Worm (Caenorhabditis elegans): ENCODE results near the gene cku-70.

The cku-70 gene

DNA sequence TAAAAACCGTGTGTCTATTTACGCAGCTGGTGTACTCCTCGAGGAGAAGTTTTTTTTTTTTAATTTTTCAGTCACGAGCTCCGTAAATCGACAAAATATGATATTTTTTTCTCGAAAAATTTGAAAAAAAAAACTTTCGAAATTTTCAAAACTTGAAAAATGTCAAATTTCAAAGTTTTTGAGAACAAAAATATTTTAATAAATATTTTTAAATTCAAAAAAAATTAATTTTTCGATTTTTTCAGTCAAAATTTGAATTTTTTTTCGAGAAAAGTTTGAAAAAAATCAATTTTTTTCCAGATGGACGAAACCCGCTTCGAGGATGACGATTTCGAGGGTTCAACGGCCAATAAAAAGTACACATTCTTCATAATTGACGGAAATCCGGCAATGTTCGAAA, at the start of gene cku-70:
Gene cku-70 (plus strand): TSS at position 301 of the 400 bp plus-strand sequence.
- TF ChIP-seq nhr-76 (tag; optimal IDR thresholded peaks at IDR 0.05): no peak
- no peak for TF ChIP-seq eor-1 (tag; optimal IDR thresholded peaks at IDR 0.05)
- no peak for TF ChIP-seq ZK546.5 (tag; optimal IDR thresholded peaks at IDR 0.05)
- no peak for TF ChIP-seq elt-1 (tag; optimal IDR thresholded peaks at IDR 0.05)
- TF ChIP-seq tbx-2 (tag; optimal IDR thresholded peaks at IDR 0.05): no peak
- no peak for TF ChIP-seq nhr-11 (tag; optimal IDR thresholded peaks at IDR 0.05)
- no peak for TF ChIP-seq snpc-4 (tag; optimal IDR thresholded peaks at IDR 0.05)
- no peak for TF ChIP-seq ceh-9 (tag; optimal IDR thresholded peaks at IDR 0.05)
- no peak for TF ChIP-seq lin-15B (tag; optimal IDR thresholded peaks at IDR 0.05)

DNA sequence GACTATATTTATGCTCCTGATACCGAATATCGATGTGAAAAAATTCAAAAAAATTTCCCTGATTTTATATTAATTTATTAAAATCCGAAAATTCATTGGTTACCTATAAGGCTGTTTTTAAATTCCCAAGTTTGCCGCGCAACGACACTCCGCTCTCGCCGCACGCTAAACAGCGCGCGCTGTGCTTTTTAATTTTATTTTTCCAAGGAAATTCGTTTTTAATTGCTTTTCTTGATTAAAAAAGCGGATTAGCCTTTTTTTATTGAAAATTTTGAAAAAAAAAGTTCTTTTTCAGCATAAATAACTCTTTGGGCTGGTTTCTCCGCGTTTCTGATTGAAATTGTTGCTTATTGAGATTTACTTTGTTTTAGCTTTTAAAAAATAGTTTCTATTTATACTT, 47.3 kb upstream of the cku-70 start:
- TF ChIP-seq nhr-43 (tag; optimal IDR thresholded peaks at IDR 0.05; ENCODE audit: poor library complexity, severe bottlenecking): no peak
- TF ChIP-seq jun-1 (tag; optimal IDR thresholded peaks at IDR 0.05): no peak
- TF ChIP-seq nhr-77 (tag; optimal IDR thresholded peaks at IDR 0.05): no peak
- TF ChIP-seq nhr-28 (tag; optimal IDR thresholded peaks at IDR 0.05): no peak
- no peak for TF ChIP-seq nhr-76 (tag; optimal IDR thresholded peaks at IDR 0.05)
- no peak for TF ChIP-seq fos-1 (tag; optimal IDR thresholded peaks at IDR 0.05)

DNA sequence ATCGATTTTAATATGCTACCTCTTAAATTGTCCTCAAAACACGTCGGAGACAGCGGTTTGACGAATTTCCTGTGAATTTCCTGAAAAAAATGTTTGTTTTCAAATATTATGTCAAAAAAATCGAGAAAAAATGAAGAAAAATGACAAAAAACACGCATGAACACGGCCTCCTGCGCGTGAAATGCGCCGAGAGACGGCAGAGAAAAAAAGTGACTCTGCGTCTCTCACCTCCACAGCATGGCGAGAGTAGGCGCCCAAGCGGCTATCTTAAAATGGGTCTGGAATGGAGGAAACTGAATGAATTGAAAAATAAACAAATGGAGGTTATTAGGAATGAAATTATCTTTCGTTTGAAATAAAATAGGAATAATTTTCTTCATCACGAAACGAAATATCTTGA, 43.9 kb upstream of the cku-70 start:
- TF ChIP-seq nhr-23 (tag; optimal IDR thresholded peaks at IDR 0.05) (peak; percentile 64), nhr-237 (tag; optimal IDR thresholded peaks at IDR 0.05) (no peak), ZK546.5 (tag; optimal IDR thresholded peaks at IDR 0.05) (no peak), nhr-25 (tag; optimal IDR thresholded peaks at IDR 0.05) (peak; percentile 25), eor-1 (tag; optimal IDR thresholded peaks at IDR 0.05) (no peak), ceh-16 (tag; optimal IDR thresholded peaks at IDR 0.05) (no peak), fkh-10 (GFP tag; optimal IDR thresholded peaks at IDR 0.05) (no peak), elt-2 (tag; optimal IDR thresholded peaks at IDR 0.05) (peak; percentile 38), ztf-4 (tag; optimal IDR thresholded peaks at IDR 0.05) (no peak), daf-12 (tag; optimal IDR thresholded peaks at IDR 0.05) (no peak), egl-27 (tag; optimal IDR thresholded peaks at IDR 0.05) (no peak), pha-4 (tag; optimal IDR thresholded peaks at IDR 0.05) (peak; percentile 45), snpc-4 (tag; optimal IDR thresholded peaks at IDR 0.05) (peak; percentile 56), lsy-12 (tag; optimal IDR thresholded peaks at IDR 0.05) (peak; percentile 26), fkh-2 (tag; optimal IDR thresholded peaks at IDR 0.05) (no peak), aly-2 (tag; optimal IDR thresholded peaks at IDR 0.05) (no peak), nhr-28 (tag; optimal IDR thresholded peaks at IDR 0.05) (no peak), R02D3.7 (tag; optimal IDR thresholded peaks at IDR 0.05) (peak; percentile 40), sea-2 (GFP tag; optimal IDR thresholded peaks at IDR 0.05) (no peak), ceh-28 (tag; optimal IDR thresholded peaks at IDR 0.05) (peak; percentile 25), nhr-76 (tag; optimal IDR thresholded peaks at IDR 0.05) (no peak), ceh-82 (tag; optimal IDR thresholded peaks at IDR 0.05) (peak; percentile 21), elt-1 (tag; optimal IDR thresholded peaks at IDR 0.05) (no peak), nhr-43 (tag; optimal IDR thresholded peaks at IDR 0.05; ENCODE audit: poor library complexity, severe bottlenecking) (peak; percentile 69), mdl-1 (tag; optimal IDR thresholded peaks at IDR 0.05) (no peak), nhr-77 (tag; optimal IDR thresholded peaks at IDR 0.05) (peak; percentile 57), unc-39 (tag; optimal IDR thresholded peaks at IDR 0.05) (no peak), egl-5 (tag; optimal IDR thresholded peaks at IDR 0.05) (no peak), skn-1 (tag; optimal IDR thresholded peaks at IDR 0.05) (no peak), mml-1 (tag; optimal IDR thresholded peaks at IDR 0.05) (no peak), ama-1 (optimal IDR thresholded peaks at IDR 0.05) (no peak), fos-1 (tag; optimal IDR thresholded peaks at IDR 0.05) (no peak), jun-1 (tag; optimal IDR thresholded peaks at IDR 0.05) (peak; percentile 37), nhr-67 (tag; optimal IDR thresholded peaks at IDR 0.05) (no peak), hmg-11 (tag; optimal IDR thresholded peaks at IDR 0.05) (peak; percentile 67), ztf-11 (tag; optimal IDR thresholded peaks at IDR 0.05) (no peak), nhr-11 (tag; optimal IDR thresholded peaks at IDR 0.05) (no peak), elt-3 (tag; optimal IDR thresholded peaks at IDR 0.05) (no peak), nfya-1 (tag; optimal IDR thresholded peaks at IDR 0.05; ENCODE audit: insufficient read depth) (peak; percentile 51), pqm-1 (tag; optimal IDR thresholded peaks at IDR 0.05) (no peak), tbx-2 (tag; optimal IDR thresholded peaks at IDR 0.05) (no peak), unc-62 (GFP tag; optimal IDR thresholded peaks at IDR 0.05) (no peak), ceh-9 (tag; optimal IDR thresholded peaks at IDR 0.05) (no peak), lin-15B (tag; optimal IDR thresholded peaks at IDR 0.05) (peak; percentile 66), zag-1 (tag; optimal IDR thresholded peaks at IDR 0.05) (no peak), lin-39 (tag; optimal IDR thresholded peaks at IDR 0.05) (peak; percentile 18), nhr-12 (tag; optimal IDR thresholded peaks at IDR 0.05) (no peak)
